Worm (Caenorhabditis elegans): ENCODE measurements around the gene F21G4.5.

DNA sequence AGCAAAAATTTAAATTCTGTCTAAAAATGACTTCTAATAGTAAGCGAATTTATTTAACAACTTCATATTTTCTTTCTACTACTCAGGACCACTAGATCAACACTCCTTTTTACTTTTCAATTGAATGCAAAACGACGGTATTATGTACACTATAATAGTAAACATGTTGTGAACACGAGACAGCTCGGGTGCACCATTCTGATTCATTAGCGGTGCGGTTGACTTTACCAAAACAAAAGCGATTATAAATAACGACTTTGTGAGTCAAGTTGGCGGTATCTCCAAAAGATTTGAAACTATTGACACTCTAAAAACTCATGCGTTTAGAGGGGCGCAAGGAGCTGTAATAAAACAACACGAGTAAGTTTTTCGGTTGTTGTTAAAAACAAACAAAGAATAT lies 34.6 kb downstream of the F21G4.5 start:
- TF ChIP-seq snpc-4 (GFP tag; optimal IDR thresholded peaks at IDR 0.05) (no peak), snpc-4 (tag; optimal IDR thresholded peaks at IDR 0.05) (no peak), ztf-3 (GFP tag; optimal IDR thresholded peaks at IDR 0.05) (no peak), xnd-1 (tag; optimal IDR thresholded peaks at IDR 0.05) (no peak), hsf-1 (GFP tag; IDR thresholded peaks at IDR 0.05) (no peak), F22D6.2 (tag; optimal IDR thresholded peaks at IDR 0.05) (no peak), unc-130 (GFP tag; optimal IDR thresholded peaks at IDR 0.05) (no peak), ztf-25 (GFP tag; IDR thresholded peaks at IDR 0.05) (no peak), efl-1 (GFP tag; optimal IDR thresholded peaks at IDR 0.05) (no peak), nfya-1 (tag; optimal IDR thresholded peaks at IDR 0.05; ENCODE audit: borderline replicate concordance, insufficient read depth) (no peak), lin-35 (GFP tag; optimal IDR thresholded peaks at IDR 0.05) (no peak)

All from whole organism, young adult.